Worm (Caenorhabditis elegans): ENCODE results near the gene K07E8.7.

DNA sequence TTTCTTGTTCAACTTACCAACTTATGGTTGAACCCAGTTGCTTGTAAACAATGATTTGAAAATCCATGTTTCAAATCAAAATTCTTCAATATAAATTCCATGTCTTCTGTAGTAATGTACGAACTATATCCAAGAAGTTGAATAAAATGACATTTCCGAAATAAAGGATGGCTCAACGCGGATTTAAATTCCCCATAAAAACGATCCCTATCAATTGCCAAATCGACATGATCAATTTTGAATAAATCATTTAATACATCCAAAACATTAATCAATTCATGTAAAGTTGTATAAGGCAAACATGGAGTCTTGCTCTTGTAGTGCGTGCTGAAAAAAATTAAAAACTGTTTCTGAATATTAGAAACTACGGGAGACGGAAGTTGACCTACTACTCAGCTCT lies 59.1 kb downstream of the K07E8.7 start, which contains the start of gene W08F4.10:
- TF ChIP-seq W03F9.2 (tag; optimal IDR thresholded peaks at IDR 0.05) (no peak), him-1 (tag; optimal IDR thresholded peaks at IDR 0.05) (no peak), dao-5 (tag; optimal IDR thresholded peaks at IDR 0.05) (no peak)
